Worm (Caenorhabditis elegans) whole organism, L4/young adult: ENCODE data around the gene grl-21.

ENCODE experiments used
- dao-5 ChIP-seq: sonication (generic microtip); optimal IDR thresholded peaks from 2 replicates; lab custom pipeline; 2016; ENCODE audit warnings: missing genotype, missing genetic modification characterization, moderate library complexity, missing compliant biosample characterization
- him-1 ChIP-seq: sonication (generic microtip); optimal IDR thresholded peaks from 2 replicates; lab custom pipeline; 2016; ENCODE audit warnings: missing genotype, missing genetic modification reagents, missing genetic modification characterization, missing compliant biosample characterization

ce11 chrIV:10714594-10714993 lies 22.7 kb upstream of the grl-21 start:
- no peak for TF ChIP-seq dao-5 (tag; lab: Kevin White, UChicago)
- no peak for TF ChIP-seq him-1 (tag; lab: Kevin White, UChicago)
